Fruit fly (Drosophila melanogaster) whole organism, embryonic: ENCODE measurements around the gene CG4459.

Experiments
- CG10543 ChIP-seq: fragments of 200-800 bp; sonication (Bioruptor generic); optimal IDR thresholded peaks from 3 replicates; lab custom pipeline; 2017; ENCODE audit warnings: missing biosample characterization, mild to moderate bottlenecking, missing genetic modification characterization, moderate library complexity
- CG11696 ChIP-seq: fragments of 200-800 bp; sonication (Bioruptor generic); IDR thresholded peaks from 2 replicates; pipeline ENCODE4 v1.3.6; 2022; ENCODE audit warnings: missing biosample characterization, missing genetic modification characterization
- CG16813 ChIP-seq: fragments of 200-800 bp; sonication (Bioruptor generic); IDR thresholded peaks from 3 replicates; pipeline ENCODE4 v1.3.6; 2022; ENCODE audit warnings: missing biosample characterization, missing genetic modification characterization; ENCODE audit not compliant: partially characterized antibody
- CG32772 ChIP-seq: fragments of 200-800 bp; sonication (Bioruptor generic); IDR thresholded peaks from 2 replicates; pipeline ENCODE4 v1.3.6; 2022; ENCODE audit warnings: missing biosample characterization, missing genetic modification characterization
- CG9797 ChIP-seq: fragments of 200-800 bp; sonication (Bioruptor generic); optimal IDR thresholded peaks from 3 replicates; lab custom pipeline; 2018; ENCODE audit warnings: missing biosample characterization, mild to moderate bottlenecking, missing genetic modification characterization
- HmgZ ChIP-seq: fragments of 200-800 bp; sonication (Bioruptor generic); optimal IDR thresholded peaks from 2 replicates; lab custom pipeline; 2018; ENCODE audit warnings: missing biosample characterization, mild to moderate bottlenecking, missing genetic modification characterization
- Nf-YB ChIP-seq: fragments of 200-800 bp; sonication (Bioruptor generic); optimal IDR thresholded peaks from 3 replicates; lab custom pipeline; 2019; ENCODE audit warnings: missing biosample characterization, mild to moderate bottlenecking, missing genetic modification characterization, moderate library complexity
- PHDP ChIP-seq: fragments of 200-800 bp; sonication (Bioruptor generic); optimal IDR thresholded peaks from 3 replicates; lab custom pipeline; 2018; ENCODE audit warnings: missing biosample characterization, mild to moderate bottlenecking, missing genetic modification characterization, moderate library complexity
- cato ChIP-seq: fragments of 200-800 bp; sonication (Bioruptor generic); optimal IDR thresholded peaks from 2 replicates; lab custom pipeline; 2016; ENCODE audit warnings: missing biosample characterization, missing genetic modification characterization, borderline replicate concordance
- dan ChIP-seq: fragments of 200-800 bp; sonication (Bioruptor generic); IDR thresholded peaks from 2 replicates; pipeline ENCODE4 v1.3.6; 2022; ENCODE audit warnings: missing biosample characterization, missing genetic modification characterization
- hb ChIP-seq: fragments of 200-800 bp; sonication (Bioruptor generic); IDR thresholded peaks from 3 replicates; pipeline ENCODE4 v1.3.6; 2022; ENCODE audit warnings: missing biosample characterization, missing genetic modification characterization; ENCODE audit not compliant: partially characterized antibody
- sens-2 ChIP-seq: fragments of 200-800 bp; sonication (Bioruptor generic); IDR thresholded peaks from 2 replicates; pipeline ENCODE4 v1.3.6; 2022; ENCODE audit warnings: missing biosample characterization, missing genetic modification characterization

DNA sequence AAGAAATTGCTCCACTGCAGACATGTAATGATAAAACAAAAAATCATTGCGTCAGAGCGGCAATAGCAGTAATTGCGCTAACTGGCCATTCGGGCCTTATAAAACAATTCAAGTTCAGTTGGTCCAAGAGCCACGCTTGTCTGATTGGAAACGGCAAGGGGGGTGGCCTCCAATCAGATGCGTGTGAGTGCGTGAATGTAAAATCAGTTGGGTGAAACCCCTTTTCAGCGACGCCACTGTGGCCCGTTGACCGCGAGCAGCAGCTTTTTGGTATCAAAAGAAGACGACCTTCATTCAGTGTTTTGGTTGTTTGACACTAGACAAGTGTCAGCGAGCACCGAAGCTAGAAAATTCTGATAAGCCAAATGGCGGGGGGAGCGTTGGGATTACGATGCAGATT is 26.1 kb downstream of the CG4459 start:
- no peak for TF ChIP-seq PHDP (tag; lab: Kevin White, UChicago)
- no peak for TF ChIP-seq CG16813 (GFP tag; lab: Robert Waterston, UW)
- no peak for TF ChIP-seq dan (GFP tag; lab: Robert Waterston, UW)
- no peak for TF ChIP-seq hb
- TF ChIP-seq HmgZ = no peak
- peak; percentile 13 for TF ChIP-seq CG10543 (GFP tag; lab: Kevin White, UChicago)
- TF ChIP-seq CG9797 (GFP tag; lab: Kevin White, UChicago) = no peak
- TF ChIP-seq cato (GFP tag; lab: Kevin White, UChicago) = no peak
- no peak for TF ChIP-seq sens-2 (GFP tag; lab: Robert Waterston, UW)
- no peak for TF ChIP-seq Nf-YB (GFP tag; lab: Kevin White, UChicago)
- no peak for TF ChIP-seq CG11696
- TF ChIP-seq CG32772 (GFP tag; lab: Robert Waterston, UW) = no peak
